Worm (Caenorhabditis elegans): ENCODE measurements around the gene str-25.

str-25 gene

DNA sequence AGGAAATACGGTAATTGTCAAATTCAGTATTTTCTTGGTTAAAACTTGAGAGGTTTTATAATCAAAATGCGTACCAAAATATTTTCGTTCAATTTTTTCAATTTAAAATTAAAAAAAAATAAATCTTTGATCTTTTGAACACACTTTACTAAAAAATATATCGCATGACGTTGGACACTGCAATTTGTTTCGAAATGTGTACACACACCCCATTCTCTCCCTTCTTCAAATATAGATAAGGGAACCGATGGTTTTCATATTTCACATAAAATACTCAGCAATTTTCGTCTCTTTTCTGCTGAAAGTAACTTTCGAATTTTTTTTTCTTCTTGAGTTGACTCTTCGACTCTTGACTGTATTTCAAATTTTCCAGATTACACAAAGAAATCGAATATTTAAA lies 6.0 kb downstream of the str-25 start:
- TF ChIP-seq unc-62 (GFP tag; optimal IDR thresholded peaks at IDR 0.05): no peak

DNA sequence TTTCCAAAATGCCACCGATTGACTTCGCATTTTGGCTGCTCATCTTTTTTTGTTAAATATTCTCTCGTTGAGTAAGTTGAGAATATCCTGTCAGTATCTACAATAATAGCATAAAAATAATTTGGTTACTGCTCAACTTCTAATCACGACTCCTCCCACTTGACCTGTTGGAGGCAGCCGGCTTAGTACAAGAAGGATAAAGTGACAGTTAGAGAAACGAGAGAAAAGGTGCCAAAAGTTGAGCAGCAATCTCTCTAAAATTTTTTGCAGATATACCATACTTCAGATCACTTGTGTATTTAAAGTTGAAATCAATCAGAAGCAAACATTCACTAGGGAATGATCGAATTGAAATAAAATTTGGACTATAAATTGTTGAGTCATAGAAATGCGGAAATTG lies 9.3 kb downstream of the str-25 start, which contains the start of gene nhr-111:
Gene nhr-111 (minus strand): TSS at position 101 of the 400 bp plus-strand sequence.
- no peak for TF ChIP-seq unc-62 (GFP tag; optimal IDR thresholded peaks at IDR 0.05)

ce11 chrV:16127401-16127800 lies 11.9 kb downstream of the str-25 start, which contains the start of gene fbxa-143:
fbxa-143 (minus strand) TSS chrV:16127501.
- no peak for TF ChIP-seq unc-62 (GFP tag; optimal IDR thresholded peaks at IDR 0.05)

- no peak for TF ChIP-seq unc-62 (GFP tag; optimal IDR thresholded peaks at IDR 0.05)
Observed at ce11 chrV:16129116-16129515, 13.6 kb downstream of the str-25 start.

ce11 chrV:16131249-16131648 lies 15.8 kb downstream of the str-25 start, which contains the start of gene fbxa-142:
fbxa-142 (minus strand) TSS chrV:16131349.
- TF ChIP-seq unc-62 (GFP tag; optimal IDR thresholded peaks at IDR 0.05): no peak

- TF ChIP-seq unc-62 (GFP tag; optimal IDR thresholded peaks at IDR 0.05): no peak
Observed at ce11 chrV:16132215-16132614, 16.7 kb downstream of the str-25 start.

- TF ChIP-seq unc-62 (GFP tag; optimal IDR thresholded peaks at IDR 0.05): no peak
Observed at ce11 chrV:16132705-16133104, 17.2 kb downstream of the str-25 start, which contains the start of gene fbxa-144. fbxa-144 (minus strand) TSS chrV:16132805.

ce11 chrV:16137043-16137442 lies 21.6 kb downstream of the str-25 start, which contains the start of gene F44G3.7:
F44G3.7 (minus strand) TSS chrV:16137143.
- TF ChIP-seq unc-62 (GFP tag; optimal IDR thresholded peaks at IDR 0.05): no peak

- no peak for TF ChIP-seq unc-62 (GFP tag; optimal IDR thresholded peaks at IDR 0.05)
Observed at ce11 chrV:16139529-16139928, 24.0 kb downstream of the str-25 start, which contains the start of gene clc-11. clc-11 (minus strand) TSS chrV:16139629.

ce11 chrV:16141071-16141470 lies 25.6 kb downstream of the str-25 start, which contains the start of gene clc-32:
clc-32 (minus strand) TSS chrV:16141171.
- no peak for TF ChIP-seq unc-62 (GFP tag; optimal IDR thresholded peaks at IDR 0.05)

DNA sequence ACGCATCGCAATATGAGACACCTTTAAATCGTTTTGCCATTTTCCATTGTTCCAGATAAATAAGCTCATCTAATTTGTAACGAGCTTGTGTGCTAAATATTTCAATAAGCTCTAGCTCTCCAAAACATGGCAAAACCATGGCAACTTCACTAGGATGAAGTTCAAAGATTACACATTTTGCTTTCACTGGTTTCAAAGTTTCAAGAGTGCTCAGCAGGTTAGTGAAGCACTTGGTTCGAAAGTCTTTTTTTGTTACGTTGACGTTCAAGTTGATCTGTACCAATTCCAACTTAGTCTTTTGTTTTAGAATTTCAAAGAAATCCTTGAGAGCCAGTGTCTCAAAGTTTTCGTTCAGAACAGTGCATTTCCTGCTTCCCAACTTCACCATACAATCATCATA lies 26.9 kb downstream of the str-25 start, which contains the start of gene fbxa-18:
Gene fbxa-18 (plus strand): TSS at position 301 of the 400 bp plus-strand sequence.
- no peak for TF ChIP-seq unc-62 (GFP tag; optimal IDR thresholded peaks at IDR 0.05)

DNA sequence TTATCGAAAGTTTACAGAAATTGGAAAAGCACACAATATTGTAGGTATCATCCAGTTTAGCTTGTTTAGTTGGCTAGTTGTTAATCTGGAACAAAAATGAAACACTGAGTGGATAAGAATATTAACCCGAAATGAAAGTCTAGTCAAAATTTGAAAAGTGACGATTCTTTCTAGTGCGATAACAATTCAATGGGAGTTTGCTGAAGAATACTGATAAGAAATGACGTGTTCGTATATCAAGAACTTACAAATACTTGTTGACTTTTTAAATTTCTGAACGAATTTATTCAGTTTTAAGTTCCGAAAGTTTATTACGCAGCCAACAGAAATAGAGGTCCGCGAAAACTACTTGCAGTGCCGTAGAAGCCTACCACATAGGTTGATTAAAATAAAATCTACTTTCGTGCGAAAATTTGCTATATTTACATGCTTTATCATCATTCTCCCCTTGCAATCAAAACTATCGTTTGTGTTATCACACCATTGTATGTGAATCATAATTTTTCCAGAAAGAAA lies 27.6 kb downstream of the str-25 start, which contains the start of gene fbxa-88:
Gene fbxa-88 (minus strand): TSS at position 51 of the 516 bp plus-strand sequence.
- TF ChIP-seq unc-62 (GFP tag; optimal IDR thresholded peaks at IDR 0.05): no peak

DNA sequence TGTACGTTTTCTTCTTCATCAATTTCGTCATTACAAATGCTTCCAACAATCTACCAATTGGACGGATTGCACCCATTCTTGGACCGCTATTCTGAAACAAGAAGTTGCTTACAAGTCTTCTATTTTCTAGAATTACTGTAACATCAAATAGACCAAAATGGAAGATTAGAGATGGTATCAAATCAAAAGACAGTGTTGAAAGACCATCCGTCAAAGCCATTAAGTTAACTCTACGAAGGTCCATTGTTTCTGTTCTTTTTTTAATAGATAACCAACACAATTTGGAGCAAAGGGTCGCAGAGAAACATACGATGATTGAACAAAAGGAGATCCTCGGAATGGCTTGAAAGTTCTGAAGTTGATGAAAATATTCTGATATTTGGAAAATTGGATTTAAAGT lies 29.5 kb downstream of the str-25 start:
- no peak for TF ChIP-seq unc-62 (GFP tag; optimal IDR thresholded peaks at IDR 0.05)

DNA sequence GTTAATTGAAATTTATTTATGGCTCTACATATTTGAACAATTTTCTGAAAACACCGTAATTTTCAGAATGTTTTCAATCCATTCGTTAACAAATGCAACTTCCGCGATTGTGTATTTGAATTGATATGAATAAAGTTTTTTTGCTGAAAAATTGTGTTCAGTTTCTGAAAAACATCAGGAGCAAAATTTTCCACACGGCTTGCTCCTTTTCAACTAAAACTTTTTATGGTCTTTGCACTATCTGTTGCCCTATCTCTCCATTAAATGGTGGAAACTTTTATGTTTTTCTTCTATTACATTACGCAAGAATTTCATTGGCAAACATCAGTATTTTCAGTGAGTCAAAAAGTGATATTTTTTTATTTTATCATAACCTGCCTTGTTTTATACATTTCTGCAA lies 33.3 kb downstream of the str-25 start, which contains the start of gene F10A3.4:
Gene F10A3.4 (plus strand): TSS at position 301 of the 400 bp plus-strand sequence.
- TF ChIP-seq unc-62 (GFP tag; optimal IDR thresholded peaks at IDR 0.05): no peak

- TF ChIP-seq unc-62 (GFP tag; optimal IDR thresholded peaks at IDR 0.05): no peak
Observed at ce11 chrV:16153375-16153774, 37.9 kb downstream of the str-25 start, which contains the start of gene str-254. str-254 (minus strand) TSS chrV:16153475.

DNA sequence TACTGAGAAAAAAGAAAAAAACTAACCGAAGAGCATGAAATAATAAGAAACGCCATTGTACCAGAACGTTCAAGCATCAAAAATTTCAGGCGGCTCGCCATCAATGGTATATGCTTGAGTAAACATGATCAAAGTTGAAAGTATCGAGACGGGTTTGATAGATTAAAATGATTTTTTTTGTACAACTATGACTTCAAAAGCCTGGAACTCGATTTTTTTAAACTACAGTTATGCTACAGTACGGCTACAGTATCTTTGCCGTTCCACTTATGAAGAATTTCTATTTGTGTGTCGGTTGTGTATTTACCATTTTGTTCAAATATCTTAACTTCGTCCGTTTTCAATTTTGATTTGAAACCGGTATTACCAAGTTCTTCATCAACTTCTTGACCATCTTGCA lies 39.6 kb downstream of the str-25 start, which contains the start of gene str-97:
Gene str-97 (minus strand): TSS at position 101 of the 400 bp plus-strand sequence.
- TF ChIP-seq unc-62 (GFP tag; optimal IDR thresholded peaks at IDR 0.05): no peak

- TF ChIP-seq unc-62 (GFP tag; optimal IDR thresholded peaks at IDR 0.05): no peak
Observed at ce11 chrV:16158391-16158790, 42.9 kb downstream of the str-25 start, which contains the start of gene str-99. str-99 (minus strand) TSS chrV:16158491.

Measured in whole organism, dauer.